Worm (Caenorhabditis elegans): ENCODE data around the gene C31A11.13.

DNA sequence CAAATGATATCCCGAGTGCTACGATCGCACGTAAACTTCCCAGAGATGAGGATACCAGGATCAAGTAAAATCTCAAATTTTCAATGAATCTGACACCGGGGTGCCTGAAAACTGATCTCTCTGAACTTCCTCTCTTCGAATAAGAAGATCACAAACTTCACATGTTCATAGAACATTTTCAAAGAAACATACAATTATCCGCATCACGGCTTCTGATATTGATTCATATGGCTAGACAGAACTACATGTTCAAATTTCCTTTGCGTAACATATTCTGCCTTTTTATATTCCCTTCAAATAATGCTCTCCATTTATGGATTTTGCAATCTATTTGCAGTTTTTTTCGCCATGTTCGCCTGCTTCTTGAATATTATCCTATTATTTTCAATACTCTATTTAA lies 5.3 kb downstream of the C31A11.13 start, which contains the start of gene srbc-83:
- no peak for TF ChIP-seq unc-62 (GFP tag; optimal IDR thresholded peaks at IDR 0.05 in 1 of 2)
- TF ChIP-seq unc-62 (tag; optimal IDR thresholded peaks at IDR 0.05) = no peak
- TF ChIP-seq lin-38 (GFP tag; IDR thresholded peaks at IDR 0.05) = no peak
- TF ChIP-seq nhr-11 (tag; optimal IDR thresholded peaks at IDR 0.05) = no peak
- no peak for TF ChIP-seq fkh-10 (GFP tag; optimal IDR thresholded peaks at IDR 0.05)
- no peak for TF ChIP-seq lin-13 (GFP tag; optimal IDR thresholded peaks at IDR 0.05)
- no peak for TF ChIP-seq unc-39 (tag; optimal IDR thresholded peaks at IDR 0.05)
